Worm (Caenorhabditis elegans) whole organism, young adult: Measurements from ENCODE around the gene erd-2.2.
A peak's percentile ranks its signal among the peaks of the same experiment; 100 is the strongest.

Experiments
- B0336.3 ChIP-seq: fragments of 200-800 bp; sonication (Bioruptor generic); IDR thresholded peaks from 2 replicates; pipeline ENCODE4 v1.3.6; 2022; ENCODE audit warnings: missing genetic modification characterization, missing compliant biosample characterization
- F22D6.2 ChIP-seq: sonication (generic microtip); optimal IDR thresholded peaks from 2 replicates; lab custom pipeline; 2016; ENCODE audit warnings: mild to moderate bottlenecking, missing genetic modification characterization, missing compliant biosample characterization
- F33H1.4 ChIP-seq: fragments of 200-800 bp; sonication (Bioruptor generic); IDR thresholded peaks from 2 replicates; pipeline ENCODE4 v1.3.6; 2022; ENCODE audit warnings: missing genetic modification reagents, missing genetic modification characterization, missing compliant biosample characterization
- F37B4.10 ChIP-seq: fragments of 200-800 bp; sonication (Bioruptor generic); IDR thresholded peaks from 2 replicates; pipeline ENCODE4 v1.3.6; 2022; ENCODE audit warnings: missing genetic modification characterization, missing compliant biosample characterization
- F39B2.1 ChIP-seq: fragments of 200-800 bp; sonication (Bioruptor generic); IDR thresholded peaks from 2 replicates; pipeline ENCODE4 v1.3.6; 2022; ENCODE audit warnings: missing genetic modification reagents, missing genetic modification characterization, missing compliant biosample characterization
- F49E8.2 ChIP-seq: sonication (generic microtip); optimal IDR thresholded peaks from 3 replicates; lab custom pipeline; 2017; ENCODE audit warnings: missing genetic modification characterization, mild to moderate bottlenecking, missing compliant biosample characterization, antibody characterized with exemption, moderate library complexity; ENCODE audit not compliant: insufficient read depth
- Y56A3A.18 ChIP-seq: fragments of 200-800 bp; sonication (Bioruptor generic); IDR thresholded peaks from 2 replicates; pipeline ENCODE4 v1.3.6; 2022; ENCODE audit warnings: missing genetic modification reagents, missing genetic modification characterization, missing compliant biosample characterization
- Y67H2A.10 ChIP-seq: fragments of 200-800 bp; sonication (Bioruptor generic); conservative IDR thresholded peaks from 2 replicates; pipeline ENCODE4 v1.3.6; 2022; ENCODE audit warnings: missing genetic modification reagents, missing genetic modification characterization, missing compliant biosample characterization
- aptf-3 ChIP-seq: fragments of 200-800 bp; sonication (Bioruptor generic); IDR thresholded peaks from 2 replicates; pipeline ENCODE4 v1.3.6; 2022; ENCODE audit warnings: missing genetic modification characterization, missing compliant biosample characterization
- attf-3 ChIP-seq: fragments of 200-800 bp; sonication (Bioruptor generic); conservative IDR thresholded peaks from 2 replicates; pipeline ENCODE4 v1.3.6; 2022; ENCODE audit warnings: missing genetic modification reagents, missing genetic modification characterization, missing compliant biosample characterization
- attf-6 ChIP-seq: fragments of 200-800 bp; sonication (Bioruptor generic); IDR thresholded peaks from 2 replicates; pipeline ENCODE4 v1.3.6; 2022; ENCODE audit warnings: missing genetic modification reagents, missing genetic modification characterization, missing compliant biosample characterization
- bed-2 ChIP-seq: fragments of 200-800 bp; sonication (Bioruptor generic); IDR thresholded peaks from 2 replicates; pipeline ENCODE4 v1.3.6; 2022; ENCODE audit warnings: missing genetic modification reagents, missing genetic modification characterization, missing compliant biosample characterization
- chd-7 ChIP-seq: sonication (generic microtip); optimal IDR thresholded peaks from 2 replicates; lab custom pipeline; 2016; ENCODE audit warnings: mild to moderate bottlenecking, missing genetic modification characterization, moderate library complexity, missing compliant biosample characterization
- die-1 ChIP-seq: sonication (generic microtip); optimal IDR thresholded peaks from 2 replicates; lab custom pipeline; 2016; ENCODE audit warnings: missing genotype, mild to moderate bottlenecking, missing genetic modification characterization, missing compliant biosample characterization
- dox-1 ChIP-seq: fragments of 200-800 bp; sonication (Bioruptor generic); IDR thresholded peaks from 2 replicates; pipeline ENCODE4 v1.3.6; 2022; ENCODE audit warnings: missing genetic modification reagents, missing genetic modification characterization, missing compliant biosample characterization
- egl-18 ChIP-seq: fragments of 200-800 bp; sonication (Bioruptor generic); IDR thresholded peaks from 2 replicates; pipeline ENCODE4 v1.3.6; 2022; ENCODE audit warnings: missing genetic modification reagents, missing genetic modification characterization, missing compliant biosample characterization
- ekl-4 ChIP-seq: fragments of 200-800 bp; sonication (Bioruptor generic); IDR thresholded peaks from 2 replicates; pipeline ENCODE4 v1.3.6; 2022; ENCODE audit warnings: missing genetic modification reagents, missing genetic modification characterization, missing compliant biosample characterization
- fkh-3 ChIP-seq: sonication (generic microtip); optimal IDR thresholded peaks from 2 replicates; lab custom pipeline; 2016; ENCODE audit warnings: mild to moderate bottlenecking, missing genetic modification characterization, missing compliant biosample characterization
- gei-17 ChIP-seq: fragments of 200-800 bp; sonication (Bioruptor generic); optimal IDR thresholded peaks from 2 replicates; lab custom pipeline; 2018; ENCODE audit warnings: mild to moderate bottlenecking, missing genetic modification characterization, missing compliant biosample characterization
- him-1 ChIP-seq: sonication (generic microtip); optimal IDR thresholded peaks from 2 replicates; lab custom pipeline; 2016; ENCODE audit warnings: missing genotype, missing genetic modification reagents, missing genetic modification characterization, missing compliant biosample characterization
- hlh-12 ChIP-seq: sonication (generic microtip); optimal IDR thresholded peaks from 2 replicates; lab custom pipeline; 2016; ENCODE audit warnings: missing genetic modification characterization, missing compliant biosample characterization
- hrde-1 ChIP-seq: sonication (generic microtip); optimal IDR thresholded peaks from 2 replicates; lab custom pipeline; 2016; ENCODE audit warnings: missing genetic modification characterization, mild to moderate bottlenecking, missing compliant biosample characterization, moderate library complexity, missing genotype, missing genetic modification reagents, borderline replicate concordance
- hsf-1 ChIP-seq: fragments of 200-800 bp; sonication (Bioruptor generic); IDR thresholded peaks from 2 replicates; pipeline ENCODE4 v1.3.6; 2022; ENCODE audit warnings: missing genetic modification reagents, missing genetic modification characterization, missing compliant biosample characterization
- lag-1 ChIP-seq: fragments of 200-800 bp; sonication (Bioruptor generic); IDR thresholded peaks from 2 replicates; pipeline ENCODE4 v1.3.6; 2022; ENCODE audit warnings: missing genetic modification reagents, missing genetic modification characterization, missing compliant biosample characterization
- lin-26 ChIP-seq: fragments of 200-800 bp; sonication (Bioruptor generic); IDR thresholded peaks from 2 replicates; pipeline ENCODE4 v1.3.6; 2022; ENCODE audit warnings: missing genetic modification reagents, missing genetic modification characterization, missing compliant biosample characterization
- lin-35 ChIP-seq, 3 experiments: fragments of 150-350 bp in 2 of 3; sonication (generic microtip) in 1 of 3; optimal IDR thresholded peaks; 2 replicates each; lab custom pipeline; 2014 to 2018; ENCODE audit warnings: missing biosample characterization in 3 of 3, missing genetic modification characterization in 3 of 3, missing genetic modification reagents in 3 of 3
- lin-40 ChIP-seq: sonication (generic microtip); optimal IDR thresholded peaks from 2 replicates; lab custom pipeline; 2016; ENCODE audit warnings: missing genetic modification characterization, mild to moderate bottlenecking, missing compliant biosample characterization, missing genotype, missing genetic modification reagents
- lin-54 ChIP-seq: fragments of 200-800 bp; sonication (Bioruptor generic); optimal IDR thresholded peaks from 2 replicates; lab custom pipeline; 2018; ENCODE audit warnings: mild to moderate bottlenecking, missing genetic modification characterization, missing compliant biosample characterization
- lsy-27 ChIP-seq: sonication (generic microtip); optimal IDR thresholded peaks from 2 replicates; lab custom pipeline; 2017; ENCODE audit warnings: missing genetic modification characterization, mild to moderate bottlenecking, missing compliant biosample characterization, antibody characterized with exemption, missing genotype, borderline replicate concordance; ENCODE audit not compliant: insufficient read depth
- madf-3 ChIP-seq: fragments of 200-800 bp; sonication (Bioruptor generic); IDR thresholded peaks from 2 replicates; pipeline ENCODE4 v1.3.6; 2022; ENCODE audit warnings: missing genetic modification reagents, missing genetic modification characterization, missing compliant biosample characterization
- madf-6 ChIP-seq: fragments of 200-800 bp; sonication (Bioruptor generic); IDR thresholded peaks from 2 replicates; pipeline ENCODE4 v1.3.6; 2022; ENCODE audit warnings: missing genetic modification reagents, missing genetic modification characterization, missing compliant biosample characterization
- mcd-1 ChIP-seq: fragments of 200-800 bp; sonication (Bioruptor generic); IDR thresholded peaks from 2 replicates; pipeline ENCODE4 v1.3.6; 2022; ENCODE audit warnings: missing genetic modification reagents, missing genetic modification characterization, missing compliant biosample characterization
- mel-28 ChIP-seq: sonication (generic microtip); optimal IDR thresholded peaks from 2 replicates; lab custom pipeline; 2016; ENCODE audit warnings: borderline replicate concordance, mild to moderate bottlenecking, missing genetic modification characterization, missing compliant biosample characterization
- mes-4 ChIP-seq: sonication (generic microtip); optimal IDR thresholded peaks from 2 replicates; lab custom pipeline; 2016; ENCODE audit warnings: missing genotype, missing genetic modification characterization, missing compliant biosample characterization
- pbrm-1 ChIP-seq: fragments of 200-800 bp; sonication (Bioruptor generic); IDR thresholded peaks from 2 replicates; pipeline ENCODE4 v1.3.6; 2022; ENCODE audit warnings: missing genetic modification reagents, missing genetic modification characterization, missing compliant biosample characterization
- sdz-38 ChIP-seq: sonication (generic microtip); optimal IDR thresholded peaks from 2 replicates; lab custom pipeline; 2016; ENCODE audit warnings: missing genotype, missing genetic modification characterization, missing compliant biosample characterization
- somi-1 ChIP-seq: fragments of 200-800 bp; sonication (Bioruptor generic); optimal IDR thresholded peaks from 2 replicates; lab custom pipeline; 2018; ENCODE audit warnings: mild to moderate bottlenecking, missing genetic modification characterization, missing compliant biosample characterization
- sptf-2 ChIP-seq: fragments of 200-800 bp; sonication (Bioruptor generic); optimal IDR thresholded peaks from 2 replicates; lab custom pipeline; 2018; ENCODE audit warnings: mild to moderate bottlenecking, missing genetic modification characterization, missing compliant biosample characterization
- ztf-22 ChIP-seq: fragments of 200-800 bp; sonication (Bioruptor generic); optimal IDR thresholded peaks from 2 replicates; lab custom pipeline; 2018; ENCODE audit warnings: mild to moderate bottlenecking, missing genetic modification characterization, moderate library complexity, missing compliant biosample characterization
- ztf-25 ChIP-seq: fragments of 200-800 bp; sonication (Bioruptor generic); IDR thresholded peaks from 2 replicates; pipeline ENCODE4 v1.3.6; 2022; ENCODE audit warnings: missing genetic modification reagents, missing genetic modification characterization, missing compliant biosample characterization
- ztf-6 ChIP-seq: fragments of 200-800 bp; sonication (Bioruptor generic); IDR thresholded peaks from 2 replicates; pipeline ENCODE4 v1.3.6; 2022; ENCODE audit warnings: missing genetic modification reagents, missing genetic modification characterization, missing compliant biosample characterization

Gene erd-2.2

DNA sequence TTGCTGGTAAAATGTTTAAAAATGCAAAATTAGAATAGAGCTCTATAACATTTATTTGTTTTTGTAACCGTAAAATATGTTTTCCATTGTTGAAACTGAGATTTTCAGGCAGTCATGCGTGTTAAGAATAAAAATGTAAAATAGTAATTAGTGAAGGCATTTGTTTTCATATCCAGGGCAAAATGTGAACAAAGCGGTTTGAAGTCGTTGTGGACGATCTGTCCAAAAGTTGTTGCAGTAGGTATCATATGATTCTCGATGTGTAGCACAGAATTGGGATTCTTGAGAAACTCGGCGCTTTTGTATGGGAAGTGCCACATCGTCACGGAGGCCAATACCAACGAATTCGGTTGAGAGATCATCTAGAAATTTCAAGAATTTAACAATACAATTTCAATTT, 24.6 kb upstream of the erd-2.2 start (continued):
- TF ChIP-seq attf-6 (GFP tag; lab: Robert Waterston, UW): no peak
- no peak for TF ChIP-seq ztf-25 (GFP tag; lab: Robert Waterston, UW)
- no peak for TF ChIP-seq mcd-1 (GFP tag; lab: Robert Waterston, UW)
- TF ChIP-seq sdz-38 (tag; lab: Kevin White, UChicago): no peak
- no peak for TF ChIP-seq F22D6.2 (tag; lab: Kevin White, UChicago)
- TF ChIP-seq ztf-22 (GFP tag; lab: Kevin White, UChicago): no peak
- TF ChIP-seq Y56A3A.18 (GFP tag; lab: Robert Waterston, UW): no peak
- no peak for TF ChIP-seq ztf-6
- no peak for TF ChIP-seq sptf-2
- TF ChIP-seq mes-4 (tag; lab: Kevin White, UChicago): no peak
- peak; percentile 30 for TF ChIP-seq hrde-1 (tag; lab: Kevin White, UChicago)
- TF ChIP-seq chd-7 (tag; lab: Kevin White, UChicago): no peak
- no peak for TF ChIP-seq aptf-3 (GFP tag; lab: Robert Waterston, UW)
- TF ChIP-seq gei-17 (GFP tag; lab: Kevin White, UChicago): no peak
- TF ChIP-seq mel-28 (tag; lab: Kevin White, UChicago): no peak
- no peak for TF ChIP-seq hlh-12
- TF ChIP-seq lag-1 (GFP tag; lab: Robert Waterston, UW): no peak
- TF ChIP-seq somi-1 (GFP tag; lab: Kevin White, UChicago): no peak
- no peak for TF ChIP-seq F39B2.1 (GFP tag; lab: Robert Waterston, UW)
- TF ChIP-seq ekl-4 (GFP tag; lab: Robert Waterston, UW): 0 out of 2 replicates have a peak, but pooled peaks have one; percentile 28
- no peak for TF ChIP-seq lin-40 (tag; lab: Kevin White, UChicago)
- TF ChIP-seq pbrm-1 (GFP tag; lab: Robert Waterston, UW): 0 out of 2 replicates have a peak, but pooled peaks have one; percentile 34
- TF ChIP-seq hsf-1 (GFP tag; lab: Robert Waterston, UW): 0 out of 2 replicates have a peak, but pooled peaks have one; percentile 50
- TF ChIP-seq madf-6 (GFP tag; lab: Robert Waterston, UW): peak; percentile 57; the same call in 1 of the 2 replicates
- no peak for TF ChIP-seq lin-35 (GFP tag; optimal IDR thresholded peaks at IDR 0.05; lab: Kevin White, UChicago)

DNA sequence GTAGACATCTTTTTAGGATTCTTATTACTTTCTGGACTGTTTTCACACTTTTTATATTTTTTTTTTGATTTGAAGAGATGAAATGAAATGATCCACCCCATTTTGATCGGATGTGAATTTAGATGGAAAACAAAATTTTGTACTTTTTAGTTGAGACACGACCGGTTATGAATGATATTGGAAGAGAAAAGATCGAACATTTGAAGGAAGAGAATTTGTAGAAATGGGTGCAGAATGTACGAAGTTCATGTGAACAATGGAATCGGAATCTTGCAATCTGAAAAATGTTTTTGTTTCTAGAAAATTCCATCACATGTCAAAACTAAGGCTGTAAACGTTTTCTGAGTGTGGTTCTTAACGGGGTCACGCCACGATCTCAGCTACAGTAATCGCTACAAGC, 24.0 kb upstream of the erd-2.2 start, which contains the start of gene F01F1.14:
Gene F01F1.14 (minus strand): TSS at position 101 of the 400 bp plus-strand sequence.
- TF ChIP-seq Y67H2A.10 (GFP tag; lab: Robert Waterston, UW) (no peak), lin-54 (GFP tag; lab: Kevin White, UChicago) (no peak), F49E8.2 (tag; lab: Kevin White, UChicago) (no peak), gei-17 (GFP tag; lab: Kevin White, UChicago) (no peak), die-1 (tag; lab: Kevin White, UChicago) (no peak), ztf-25 (GFP tag; lab: Robert Waterston, UW) (no peak), lsy-27 (no peak), fkh-3 (tag; lab: Kevin White, UChicago) (no peak), egl-18 (GFP tag; lab: Robert Waterston, UW) (no peak), dox-1 (GFP tag; lab: Robert Waterston, UW) (no peak), B0336.3 (GFP tag; lab: Robert Waterston, UW) (no peak), F33H1.4 (no peak), lin-26 (no peak), him-1 (tag; lab: Kevin White, UChicago) (no peak), madf-3 (GFP tag; lab: Robert Waterston, UW) (no peak), bed-2 (GFP tag; lab: Robert Waterston, UW) (no peak), ztf-6 (no peak), attf-3 (GFP tag; lab: Robert Waterston, UW) (no peak), madf-6 (GFP tag; lab: Robert Waterston, UW) (no peak), F37B4.10 (GFP tag; lab: Robert Waterston, UW) (no peak)
